Fruit fly (Drosophila melanogaster) whole organism, wandering third instar larva: Measurements from ENCODE around the gene GluProRS.

Experiments used
- Vsx2 ChIP-seq: fragments of 200-300, 225-300 bp; sonication (Bioruptor generic); optimal IDR thresholded peaks from 2 replicates; lab custom pipeline; 2018; ENCODE audit warnings: missing biosample characterization, missing genetic modification characterization; ENCODE audit not compliant: partially characterized antibody
- h ChIP-seq: fragments of 200-800 bp; sonication (Bioruptor generic); optimal IDR thresholded peaks from 3 replicates; lab custom pipeline; 2016; ENCODE audit warnings: missing biosample characterization, mild to moderate bottlenecking, missing genetic modification characterization
- pan ChIP-seq: fragments of >200 bp; optimal IDR thresholded peaks from 2 replicates; lab custom pipeline; 2017
- psq ChIP-seq: fragments of 200-800 bp; sonication (Bioruptor generic); optimal IDR thresholded peaks from 3 replicates; lab custom pipeline; 2017; ENCODE audit warnings: missing biosample characterization, mild to moderate bottlenecking, missing genetic modification characterization, moderate library complexity

DNA sequence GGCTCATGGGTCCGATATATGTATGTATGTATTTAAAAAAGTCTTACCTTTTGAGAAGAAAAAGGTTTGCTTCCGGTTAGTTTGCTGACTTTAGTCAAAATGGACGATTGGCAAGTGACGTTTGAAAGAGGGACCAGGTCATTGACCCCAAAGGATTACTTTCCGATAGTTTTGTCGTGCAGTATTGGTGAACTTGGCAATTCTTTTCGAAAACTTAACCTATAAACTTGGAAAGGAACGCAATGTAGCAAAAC lies 24.8 kb downstream of the GluProRS start, which contains the start of gene RpS19b:
- no peak for TF ChIP-seq h (GFP tag; lab: Kevin White, UChicago)
- TF ChIP-seq Vsx2 (GFP tag; lab: Kevin White, UChicago), result no peak
- TF ChIP-seq psq (GFP tag; lab: Kevin White, UChicago), result no peak
- no peak for TF ChIP-seq pan
